Worm (Caenorhabditis elegans): ENCODE results near the gene srh-20.

Gene srh-20

ce11 chrV:4965790-4966189 lies 41.1 kb downstream of the srh-20 start:
- TF ChIP-seq lin-39 (tag; optimal IDR thresholded peaks at IDR 0.05) (no peak), tbx-2 (tag; optimal IDR thresholded peaks at IDR 0.05) (no peak), nhr-76 (tag; optimal IDR thresholded peaks at IDR 0.05) (no peak), pqm-1 (tag; optimal IDR thresholded peaks at IDR 0.05) (no peak), egl-5 (tag; optimal IDR thresholded peaks at IDR 0.05) (no peak), unc-39 (tag; optimal IDR thresholded peaks at IDR 0.05) (no peak), pha-4 (tag; optimal IDR thresholded peaks at IDR 0.05) (no peak), ceh-28 (tag; optimal IDR thresholded peaks at IDR 0.05) (no peak), nfya-1 (tag; optimal IDR thresholded peaks at IDR 0.05; ENCODE audit: insufficient read depth) (peak; percentile 55), unc-62 (GFP tag; optimal IDR thresholded peaks at IDR 0.05) (no peak), elt-1 (tag; optimal IDR thresholded peaks at IDR 0.05) (peak; percentile 80), fos-1 (tag; optimal IDR thresholded peaks at IDR 0.05) (no peak), ceh-82 (tag; optimal IDR thresholded peaks at IDR 0.05) (no peak), fkh-2 (tag; optimal IDR thresholded peaks at IDR 0.05) (no peak), lsy-12 (tag; optimal IDR thresholded peaks at IDR 0.05) (no peak), hmg-11 (tag; optimal IDR thresholded peaks at IDR 0.05) (peak; percentile 15), elt-3 (tag; optimal IDR thresholded peaks at IDR 0.05) (no peak), nhr-67 (tag; optimal IDR thresholded peaks at IDR 0.05) (no peak), nhr-12 (tag; optimal IDR thresholded peaks at IDR 0.05) (no peak), nhr-23 (tag; optimal IDR thresholded peaks at IDR 0.05) (peak; percentile 38)

- no peak for TF ChIP-seq ceh-28 (tag; optimal IDR thresholded peaks at IDR 0.05)
- TF ChIP-seq unc-62 (GFP tag; optimal IDR thresholded peaks at IDR 0.05): no peak
- TF ChIP-seq daf-12 (tag; optimal IDR thresholded peaks at IDR 0.05): no peak
- no peak for TF ChIP-seq nhr-67 (tag; optimal IDR thresholded peaks at IDR 0.05)
- TF ChIP-seq tbx-2 (tag; optimal IDR thresholded peaks at IDR 0.05): no peak
- no peak for TF ChIP-seq nhr-25 (tag; optimal IDR thresholded peaks at IDR 0.05)
- TF ChIP-seq nhr-76 (tag; optimal IDR thresholded peaks at IDR 0.05): no peak
- no peak for TF ChIP-seq zag-1 (tag; optimal IDR thresholded peaks at IDR 0.05)
- no peak for TF ChIP-seq elt-2 (tag; optimal IDR thresholded peaks at IDR 0.05)
- TF ChIP-seq skn-1 (tag; optimal IDR thresholded peaks at IDR 0.05): no peak
- TF ChIP-seq nfya-1 (tag; optimal IDR thresholded peaks at IDR 0.05; ENCODE audit: insufficient read depth): no peak
- no peak for TF ChIP-seq fkh-10 (GFP tag; optimal IDR thresholded peaks at IDR 0.05)
- TF ChIP-seq nhr-11 (tag; optimal IDR thresholded peaks at IDR 0.05): no peak
- no peak for TF ChIP-seq hmg-11 (tag; optimal IDR thresholded peaks at IDR 0.05)
- no peak for TF ChIP-seq ceh-82 (tag; optimal IDR thresholded peaks at IDR 0.05)
- TF ChIP-seq ztf-4 (tag; optimal IDR thresholded peaks at IDR 0.05): no peak
Measured at ce11 chrV:4967238-4967637, 42.5 kb downstream of the srh-20 start.

ce11 chrV:4968775-4969174 lies 44.1 kb downstream of the srh-20 start:
- TF ChIP-seq zag-1 (tag; optimal IDR thresholded peaks at IDR 0.05): no peak
- TF ChIP-seq ZK546.5 (tag; optimal IDR thresholded peaks at IDR 0.05): no peak
- no peak for TF ChIP-seq ceh-82 (tag; optimal IDR thresholded peaks at IDR 0.05)
- no peak for TF ChIP-seq aly-2 (tag; optimal IDR thresholded peaks at IDR 0.05)
- no peak for TF ChIP-seq fkh-10 (GFP tag; optimal IDR thresholded peaks at IDR 0.05)
- TF ChIP-seq mdl-1 (tag; optimal IDR thresholded peaks at IDR 0.05): no peak
- TF ChIP-seq nhr-25 (tag; optimal IDR thresholded peaks at IDR 0.05): no peak
- TF ChIP-seq eor-1 (tag; optimal IDR thresholded peaks at IDR 0.05): no peak

ce11 chrV:4969503-4969902 lies 44.8 kb downstream of the srh-20 start:
- TF ChIP-seq pqm-1 (tag; optimal IDR thresholded peaks at IDR 0.05) (peak; percentile 14), mml-1 (tag; optimal IDR thresholded peaks at IDR 0.05) (no peak), pha-4 (tag; optimal IDR thresholded peaks at IDR 0.05) (peak; percentile 87), ceh-16 (tag; optimal IDR thresholded peaks at IDR 0.05) (no peak), nhr-77 (tag; optimal IDR thresholded peaks at IDR 0.05) (no peak), skn-1 (tag; optimal IDR thresholded peaks at IDR 0.05) (no peak)

- TF ChIP-seq nhr-76 (tag; optimal IDR thresholded peaks at IDR 0.05): no peak
Measured at ce11 chrV:4972943-4973342, 48.2 kb downstream of the srh-20 start, which contains the start of gene srsx-9. srsx-9 (minus strand) TSS chrV:4973043.
